Worm (Caenorhabditis elegans) whole organism, L2 larva: ENCODE measurements around the gene mrpl-21.

Experiments
- ceh-16 ChIP-seq: fragments of 150-350 bp; optimal IDR thresholded peaks from 2 replicates; lab custom pipeline; 2014; ENCODE audit warnings: missing biosample characterization, missing genetic modification characterization
- nhr-11 ChIP-seq: fragments of 150-350 bp; optimal IDR thresholded peaks from 2 replicates; lab custom pipeline; 2014; ENCODE audit warnings: missing biosample characterization, missing genetic modification characterization
- nhr-12 ChIP-seq: fragments of 150-350 bp; optimal IDR thresholded peaks from 2 replicates; lab custom pipeline; 2014; ENCODE audit warnings: missing biosample characterization, missing genetic modification characterization
- nhr-77 ChIP-seq: fragments of 150-350 bp; optimal IDR thresholded peaks from 2 replicates; lab custom pipeline; 2014; ENCODE audit warnings: missing biosample characterization, missing genetic modification characterization
- ztf-11 ChIP-seq: sonication (generic microtip); optimal IDR thresholded peaks from 2 replicates; lab custom pipeline; 2017; ENCODE audit warnings: missing biosample characterization, missing genetic modification characterization

DNA sequence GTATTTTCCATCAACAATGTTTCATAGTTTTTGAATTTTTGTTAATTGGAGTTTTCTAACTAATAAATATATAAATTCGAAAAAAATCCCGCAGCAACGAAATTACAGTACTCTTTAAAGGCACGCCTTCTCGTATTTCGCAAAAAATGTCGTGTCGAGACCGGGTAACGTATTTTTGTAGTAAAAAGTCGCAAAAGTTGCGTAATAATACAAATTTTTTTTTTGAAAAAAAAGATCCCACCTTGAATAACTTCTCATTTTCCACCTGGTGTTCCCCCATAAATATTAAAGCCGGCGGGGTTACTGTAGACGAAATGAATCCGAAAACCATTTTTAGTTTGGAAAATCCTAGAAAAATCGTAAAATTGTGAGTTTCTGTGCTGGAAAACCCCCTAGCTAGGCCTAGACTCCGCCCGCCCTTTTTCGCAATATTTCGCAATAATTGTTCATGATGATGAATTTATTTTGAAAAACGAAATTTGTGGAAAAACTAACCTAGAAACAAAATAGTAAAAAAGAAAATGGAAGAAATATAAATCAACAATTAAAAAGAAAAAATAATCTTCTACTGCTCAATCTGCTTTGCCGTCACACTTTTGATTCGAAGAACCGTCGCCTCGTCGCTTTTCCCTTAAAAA, 1.0 kb downstream of the mrpl-21 start, which contains the start of gene F43C1.7:
- TF ChIP-seq ceh-16 (no peak), nhr-11 (tag; lab: Kevin White, UChicago) (no peak), nhr-12 (no peak), nhr-77 (tag; lab: Kevin White, UChicago) (no peak), ztf-11 (tag; lab: Kevin White, UChicago) (no peak)
